Worm (Caenorhabditis elegans): ENCODE measurements around the gene srx-7.

ce11 chrV:598626-599025 lies 38.6 kb downstream of the srx-7 start:
- TF ChIP-seq zip-8 (tag; optimal IDR thresholded peaks at IDR 0.05) (no peak), unc-39 (tag; optimal IDR thresholded peaks at IDR 0.05) (no peak), elt-3 (tag; optimal IDR thresholded peaks at IDR 0.05) (no peak), nhr-12 (tag; optimal IDR thresholded peaks at IDR 0.05) (no peak), nhr-28 (tag; optimal IDR thresholded peaks at IDR 0.05) (no peak)
